Fruit fly (Drosophila melanogaster): ENCODE results near the gene CG11398.

CG11398 gene

dm6 chrX:1215000-1215399, at the start of gene CG11398 (continued):
- no peak for TF ChIP-seq Ravus (GFP tag; IDR thresholded peaks at IDR 0.05)
- TF ChIP-seq CG1602 (GFP tag; optimal IDR thresholded peaks at IDR 0.05): no peak
- no peak for TF ChIP-seq Dad (GFP tag; optimal IDR thresholded peaks at IDR 0.05)
- TF ChIP-seq dpn (GFP tag; optimal IDR thresholded peaks at IDR 0.05): no peak
- no peak for TF ChIP-seq CG10654 (GFP tag; optimal IDR thresholded peaks at IDR 0.05)
- no peak for TF ChIP-seq Ssrp (tag; optimal IDR thresholded peaks at IDR 0.05)
- no peak for TF ChIP-seq odd (GFP tag; optimal IDR thresholded peaks at IDR 0.05)
- TF ChIP-seq CG4707 (GFP tag; optimal IDR thresholded peaks at IDR 0.05): no peak
- no peak for TF ChIP-seq croc (GFP tag; conservative IDR thresholded peaks at IDR 0.05)
- no peak for TF ChIP-seq CG8359 (GFP tag; optimal IDR thresholded peaks at IDR 0.05; ENCODE audit: borderline replicate concordance)
- no peak for TF ChIP-seq gro (GFP tag; optimal IDR thresholded peaks at IDR 0.05)
- TF ChIP-seq CG17361 (GFP tag; IDR thresholded peaks at IDR 0.05): no peak
- TF ChIP-seq ems (GFP tag; optimal IDR thresholded peaks at IDR 0.05): no peak
- no peak for TF ChIP-seq Taf1 (GFP tag; IDR thresholded peaks at IDR 0.05)
- no peak for TF ChIP-seq Hmr (GFP tag; optimal IDR thresholded peaks at IDR 0.05)
- TF ChIP-seq jumu (GFP tag; optimal IDR thresholded peaks at IDR 0.05): no peak
- no peak for TF ChIP-seq trh (GFP tag; optimal IDR thresholded peaks at IDR 0.05)
- no peak for TF ChIP-seq hth (optimal IDR thresholded peaks at IDR 0.05)
- no peak for TF ChIP-seq twi (tag; optimal IDR thresholded peaks at IDR 0.05)
- TF ChIP-seq luna (GFP tag; optimal IDR thresholded peaks at IDR 0.05): no peak
- TF ChIP-seq cas (GFP tag; IDR thresholded peaks at IDR 0.05): no peak
- no peak for TF ChIP-seq Ets65A (GFP tag)
- TF ChIP-seq Adf1 (GFP tag; IDR thresholded peaks at IDR 0.05): no peak
- no peak for TF ChIP-seq tin (GFP tag; optimal IDR thresholded peaks at IDR 0.05)
- TF ChIP-seq CG10267 (tag; optimal IDR thresholded peaks at IDR 0.05): peak; percentile 79
- no peak for TF ChIP-seq gsb-n (tag; optimal IDR thresholded peaks at IDR 0.05)
- TF ChIP-seq CG5180 (GFP tag; optimal IDR thresholded peaks at IDR 0.05): no peak
- TF ChIP-seq tll (GFP tag; optimal IDR thresholded peaks at IDR 0.05): no peak
- peak; percentile 84 for TF ChIP-seq Opbp (GFP tag; IDR thresholded peaks at IDR 0.05; ENCODE audit: partially characterized antibody)
- no peak for TF ChIP-seq CG9817 (tag; optimal IDR thresholded peaks at IDR 0.05)
- TF ChIP-seq fd102C (GFP tag; optimal IDR thresholded peaks at IDR 0.05): no peak
- peak; percentile 36 for TF ChIP-seq CG3995 (GFP tag; optimal IDR thresholded peaks at IDR 0.05)
- no peak for TF ChIP-seq Lim3 (GFP tag; IDR thresholded peaks at IDR 0.05)
- no peak for TF ChIP-seq Blimp-1 (GFP tag; optimal IDR thresholded peaks at IDR 0.05)
- TF ChIP-seq sima (GFP tag; optimal IDR thresholded peaks at IDR 0.05): no peak
- no peak for TF ChIP-seq CG9876 (GFP tag; optimal IDR thresholded peaks at IDR 0.05)
- TF ChIP-seq CG4360 (GFP tag; IDR thresholded peaks at IDR 0.05): no peak
- TF ChIP-seq CG2129 (GFP tag; IDR thresholded peaks at IDR 0.05; ENCODE audit: partially characterized antibody): peak; percentile 49; the same call in 1 of the 2 replicates
- TF ChIP-seq CG6813 (GFP tag; optimal IDR thresholded peaks at IDR 0.05): no peak
- TF ChIP-seq klu (GFP tag; IDR thresholded peaks at IDR 0.05): no peak
- TF ChIP-seq CG12299 (tag; optimal IDR thresholded peaks at IDR 0.05): no peak
- TF ChIP-seq CG6689 (GFP tag; IDR thresholded peaks at IDR 0.05): no peak
- peak; percentile 71; the same call in 1 of the 3 replicates for TF ChIP-seq CG7963 (GFP tag; IDR thresholded peaks at IDR 0.05; ENCODE audit: partially characterized antibody)
- no peak for TF ChIP-seq Ptx1 (GFP tag; IDR thresholded peaks at IDR 0.05)
- TF ChIP-seq her (GFP tag; optimal IDR thresholded peaks at IDR 0.05): peak; percentile 18
- peak; percentile 10 for TF ChIP-seq CG8924 (tag; optimal IDR thresholded peaks at IDR 0.05)
- no peak for TF ChIP-seq Optix (GFP tag; IDR thresholded peaks at IDR 0.05)
- TF ChIP-seq run (tag; optimal IDR thresholded peaks at IDR 0.05): no peak
- TF ChIP-seq CG15514 (GFP tag; optimal IDR thresholded peaks at IDR 0.05): peak; percentile 65
- no peak for TF ChIP-seq Deaf1 (tag; optimal IDR thresholded peaks at IDR 0.05)
- peak; percentile 83 for TF ChIP-seq CG16813 (GFP tag; IDR thresholded peaks at IDR 0.05; ENCODE audit: partially characterized antibody)
- peak; percentile 76 for TF ChIP-seq Ets97D (GFP tag; optimal IDR thresholded peaks at IDR 0.05)

Data from whole organism, embryonic.